Fruit fly (Drosophila melanogaster) whole organism: Measurements from ENCODE around the gene dsb.

Experiments
- CG8478 ChIP-seq: fragments of >200 bp; optimal IDR thresholded peaks from 2 replicates; lab custom pipeline; 2018; ENCODE audit warnings: inconsistent platforms
- Dll ChIP-seq: fragments of >200 bp; optimal IDR thresholded peaks from 2 replicates; lab custom pipeline; 2017
- EcR ChIP-seq, 2 experiments: fragments of >200 bp; optimal IDR thresholded peaks; 2 replicates each; lab custom pipeline; 2017; ENCODE audit warnings: missing biosample characterization in 2 of 2, missing genetic modification characterization in 2 of 2, missing genetic modification reagents in 2 of 2
- pan ChIP-seq: fragments of >200 bp; optimal IDR thresholded peaks from 2 replicates; lab custom pipeline; 2017
- psq ChIP-seq: fragments of >200 bp; optimal IDR thresholded peaks from 2 replicates; lab custom pipeline; 2017
- usp ChIP-seq: fragments of >200 bp; optimal IDR thresholded peaks from 2 replicates; lab custom pipeline; 2017; ENCODE audit warnings: missing biosample characterization, missing genetic modification characterization, mixed read lengths

dsb gene

DNA sequence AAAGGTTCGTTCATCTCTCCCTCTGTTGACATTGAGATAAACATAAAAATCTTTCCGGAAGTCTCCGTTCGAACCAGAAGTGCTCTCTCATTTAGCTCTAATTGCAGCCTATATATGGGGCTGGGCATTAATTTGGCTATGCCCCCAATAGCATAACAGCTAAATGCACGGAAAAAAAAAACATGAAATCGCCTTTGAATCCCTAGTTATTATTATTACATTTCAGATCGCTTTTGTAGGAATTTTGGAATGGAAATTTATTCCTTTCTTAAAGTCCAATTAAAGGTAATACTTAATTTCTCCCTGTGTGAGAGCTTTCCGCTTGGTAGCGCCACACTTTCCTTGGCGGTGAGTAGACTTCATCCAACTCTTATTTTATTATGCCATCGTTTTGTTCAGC lies 3.8 kb downstream of the dsb start:
- no peak for TF ChIP-seq usp
- no peak for TF ChIP-seq EcR (GFP tag; optimal IDR thresholded peaks at IDR 0.05; lab: Kevin White, UChicago)
- no peak for TF ChIP-seq Dll (lab: Kevin White, UChicago)
- TF ChIP-seq pan (lab: Kevin White, UChicago): no peak
- TF ChIP-seq psq: no peak
- TF ChIP-seq CG8478: no peak

DNA sequence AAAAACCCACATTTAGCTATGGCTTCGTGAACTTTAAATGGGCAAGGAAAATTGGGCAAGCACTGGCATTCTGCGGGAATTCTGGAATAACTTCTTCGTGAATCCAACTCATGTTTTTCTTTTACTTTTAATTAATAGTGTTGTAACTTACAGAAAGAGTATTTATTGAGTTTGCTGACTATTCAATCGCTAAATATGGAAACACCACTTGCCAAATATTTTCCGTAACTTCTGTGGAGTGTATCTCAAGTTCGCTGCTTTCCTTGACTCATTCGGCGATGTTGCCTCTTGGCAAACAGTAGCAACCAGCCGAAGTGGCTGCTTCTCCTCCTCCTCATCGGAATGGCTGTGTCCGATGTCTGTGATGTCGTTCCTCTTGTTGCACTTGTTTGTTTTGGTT lies 4.7 kb downstream of the dsb start:
- TF ChIP-seq pan (lab: Kevin White, UChicago) (no peak), CG8478 (no peak), EcR (GFP tag; optimal IDR thresholded peaks at IDR 0.05; lab: Kevin White, UChicago) (no peak), usp (no peak), Dll (lab: Kevin White, UChicago) (no peak), psq (no peak)

DNA sequence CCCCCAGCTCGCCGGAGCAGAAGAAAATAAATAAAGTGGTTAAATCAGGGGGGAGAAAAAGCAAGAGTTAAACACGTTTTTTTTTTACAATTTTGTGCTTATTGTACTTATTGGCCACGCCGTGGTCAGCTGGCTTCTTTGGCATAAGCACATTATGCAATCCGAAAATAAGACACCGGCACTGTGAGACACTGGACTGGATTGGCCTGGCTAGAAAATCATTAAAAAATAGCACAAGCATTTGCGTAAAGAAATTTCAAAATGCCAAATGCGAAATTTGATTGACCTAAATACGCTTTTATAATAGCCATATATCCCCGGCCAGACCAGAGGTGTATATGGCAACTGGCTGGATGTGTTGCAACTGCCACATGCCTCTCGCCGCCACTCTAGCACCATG lies 5.6 kb downstream of the dsb start:
- no peak for TF ChIP-seq CG8478
- TF ChIP-seq EcR (GFP tag; optimal IDR thresholded peaks at IDR 0.05; lab: Kevin White, UChicago): no peak
- TF ChIP-seq usp: no peak
- TF ChIP-seq Dll (lab: Kevin White, UChicago): no peak
- no peak for TF ChIP-seq pan (lab: Kevin White, UChicago)
- no peak for TF ChIP-seq psq

DNA sequence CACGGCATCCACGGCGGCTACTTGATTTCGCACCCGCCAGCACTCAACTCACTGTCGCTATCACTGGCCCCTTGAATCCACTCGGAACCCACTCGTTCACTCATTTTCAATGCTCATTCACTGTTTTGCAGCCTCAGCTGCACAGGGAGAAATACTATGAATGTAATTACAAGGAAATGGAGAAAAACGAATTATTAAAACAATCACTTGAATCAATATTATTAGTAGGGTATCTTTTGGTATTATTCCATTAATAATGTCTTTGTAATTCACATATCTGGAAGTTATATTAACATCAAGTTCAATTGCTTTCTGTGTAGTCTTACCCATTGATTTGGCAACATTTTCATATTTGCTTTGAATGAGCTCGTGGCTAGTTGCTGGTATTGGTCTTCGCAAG lies 9.4 kb downstream of the dsb start:
- TF ChIP-seq Dll (lab: Kevin White, UChicago) (no peak), CG8478 (no peak), usp (no peak), psq (no peak), pan (lab: Kevin White, UChicago) (no peak), EcR (GFP tag; optimal IDR thresholded peaks at IDR 0.05; lab: Kevin White, UChicago) (no peak)

DNA sequence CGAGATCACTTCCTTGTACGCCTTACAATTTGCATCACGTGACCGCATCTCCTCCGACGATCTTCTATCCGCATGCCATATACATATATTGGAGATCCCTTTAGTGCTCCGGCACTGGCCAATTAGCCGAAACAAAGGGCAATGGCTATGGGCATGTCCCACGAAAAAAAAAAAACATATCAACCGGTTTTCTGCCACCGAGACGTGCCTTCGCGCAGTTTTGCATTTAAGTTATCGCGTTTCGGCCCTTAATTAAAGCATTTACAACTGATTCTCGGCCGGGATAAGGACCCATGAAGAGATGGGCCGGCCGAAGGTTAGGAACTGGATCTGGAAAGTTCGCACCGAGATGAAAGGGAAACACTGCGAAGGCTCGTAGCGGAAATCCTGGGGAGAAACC lies 10.4 kb downstream of the dsb start:
- no peak for TF ChIP-seq psq
- TF ChIP-seq CG8478: no peak
- no peak for TF ChIP-seq pan (lab: Kevin White, UChicago)
- TF ChIP-seq EcR (GFP tag; optimal IDR thresholded peaks at IDR 0.05; lab: Kevin White, UChicago): no peak
- TF ChIP-seq Dll (lab: Kevin White, UChicago): peak; percentile 13

DNA sequence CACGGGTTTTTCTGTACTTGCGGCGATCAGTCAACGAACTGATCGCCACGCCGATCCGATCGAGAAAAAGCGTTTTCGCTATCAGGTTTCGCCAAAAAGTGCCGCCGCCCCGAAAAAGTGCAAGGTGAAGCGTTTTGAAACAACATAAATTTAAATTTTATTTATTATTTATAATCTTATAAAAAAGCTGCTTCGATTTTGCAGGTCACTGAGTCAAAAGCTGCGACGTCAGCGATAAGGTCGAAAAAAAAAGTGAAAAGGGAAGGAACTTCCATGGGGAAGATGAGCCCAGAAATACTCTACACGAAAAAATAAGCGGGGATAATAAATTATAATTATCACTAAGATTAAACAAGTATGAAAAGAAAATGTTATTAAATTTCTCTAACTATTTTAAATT lies 12.3 kb downstream of the dsb start:
- TF ChIP-seq CG8478 (no peak), usp (no peak), pan (lab: Kevin White, UChicago) (no peak), psq (no peak), EcR (GFP tag; optimal IDR thresholded peaks at IDR 0.05; lab: Kevin White, UChicago) (no peak), Dll (lab: Kevin White, UChicago) (no peak)

DNA sequence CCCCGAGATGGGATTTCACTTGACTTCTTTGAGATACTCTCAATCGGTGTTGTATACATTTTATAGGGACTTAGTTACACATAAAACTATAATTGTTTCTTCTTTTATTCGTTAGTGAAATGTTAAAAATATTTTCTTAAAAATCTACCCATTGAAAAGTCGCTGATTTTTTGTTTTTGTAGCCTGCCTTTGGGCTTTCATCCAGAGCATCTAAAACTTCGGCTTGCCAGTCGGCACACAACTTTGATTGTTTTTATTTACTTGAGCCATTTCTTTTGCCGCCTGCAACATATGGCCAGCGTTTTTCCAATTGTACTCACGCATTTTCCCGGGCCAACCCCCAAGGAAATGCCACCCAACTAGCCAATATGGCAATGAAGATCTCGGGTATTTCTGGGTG lies 18.1 kb downstream of the dsb start:
- no peak for TF ChIP-seq Dll (lab: Kevin White, UChicago)
- TF ChIP-seq EcR (GFP tag; optimal IDR thresholded peaks at IDR 0.05; lab: Kevin White, UChicago): no peak

DNA sequence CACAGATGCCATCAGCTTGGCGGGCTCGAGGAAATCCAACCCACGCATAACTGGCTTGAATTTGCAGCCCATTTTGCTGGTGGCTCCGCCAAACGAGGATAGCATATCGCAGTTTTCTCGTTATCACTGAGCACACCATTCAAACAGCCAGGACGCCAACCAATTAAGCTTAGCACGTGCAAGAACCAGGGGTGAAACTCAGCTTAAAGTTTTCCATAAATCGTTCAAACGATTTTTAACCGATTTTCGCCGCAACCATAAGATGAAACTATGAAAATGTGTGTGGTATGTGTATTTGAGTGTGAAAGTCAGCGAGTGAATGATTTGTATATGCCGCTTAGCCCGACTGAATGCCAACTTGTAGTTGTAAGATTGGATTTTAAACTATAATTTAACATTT lies 19.1 kb downstream of the dsb start:
- TF ChIP-seq EcR (GFP tag; optimal IDR thresholded peaks at IDR 0.05; lab: Kevin White, UChicago): no peak
- peak; percentile 36 for TF ChIP-seq CG8478
- no peak for TF ChIP-seq psq
- TF ChIP-seq pan (lab: Kevin White, UChicago): no peak
- no peak for TF ChIP-seq usp

DNA sequence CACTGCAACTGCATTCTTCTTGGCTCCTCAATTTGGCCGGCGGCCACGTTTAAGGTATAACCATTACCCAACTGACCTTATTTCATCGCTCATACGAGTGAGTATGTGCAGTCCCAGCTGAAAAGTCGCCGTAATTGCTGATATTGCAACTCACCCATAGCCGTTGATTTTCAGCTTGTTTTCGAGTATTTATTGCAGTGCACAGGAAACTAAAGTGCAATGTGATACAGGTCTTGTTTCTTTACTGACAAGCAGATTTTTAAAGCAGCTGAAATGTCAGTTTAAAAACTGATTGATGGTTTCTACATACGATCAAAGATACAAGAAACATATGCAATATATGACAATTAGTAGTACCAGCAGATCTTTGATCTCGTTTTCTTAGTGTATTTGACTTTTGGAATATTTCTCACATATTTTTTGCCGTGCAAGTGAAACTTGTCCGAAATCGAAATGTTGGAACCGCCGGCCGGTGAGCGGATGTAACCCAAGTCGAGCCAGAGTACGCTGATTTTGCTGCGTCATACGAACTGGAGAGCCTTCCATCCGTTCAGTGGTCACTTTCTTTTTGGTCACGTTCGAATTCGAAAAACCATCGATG lies 22.0 kb downstream of the dsb start:
- TF ChIP-seq Dll (lab: Kevin White, UChicago) (no peak), psq (no peak), pan (lab: Kevin White, UChicago) (no peak), usp (no peak), CG8478 (no peak), EcR (GFP tag; optimal IDR thresholded peaks at IDR 0.05; lab: Kevin White, UChicago) (no peak)

DNA sequence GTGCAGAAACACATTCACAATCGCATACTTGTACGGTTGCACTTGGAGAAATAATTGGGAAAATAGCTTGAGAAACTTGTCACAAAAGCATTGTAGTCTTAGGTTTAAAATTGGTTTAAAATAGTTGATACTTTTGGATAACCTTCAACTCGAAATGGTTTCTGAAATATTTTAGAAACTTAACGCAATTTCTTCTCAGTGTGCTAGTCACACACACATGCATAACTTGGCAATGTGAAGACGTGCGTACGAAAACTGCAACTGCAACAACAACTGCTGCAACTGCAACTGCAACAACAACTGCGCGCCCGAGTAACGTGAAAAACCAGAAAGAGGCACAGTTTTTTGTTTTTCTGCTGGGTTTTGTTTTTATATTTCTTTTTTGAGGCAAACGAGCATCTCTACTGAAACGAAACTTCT lies 23.9 kb downstream of the dsb start:
- TF ChIP-seq usp: no peak
- TF ChIP-seq Dll (lab: Kevin White, UChicago): no peak
- no peak for TF ChIP-seq pan (lab: Kevin White, UChicago)
- no peak for TF ChIP-seq psq
- no peak for TF ChIP-seq CG8478
- no peak for TF ChIP-seq EcR (GFP tag; optimal IDR thresholded peaks at IDR 0.05; lab: Kevin White, UChicago)

DNA sequence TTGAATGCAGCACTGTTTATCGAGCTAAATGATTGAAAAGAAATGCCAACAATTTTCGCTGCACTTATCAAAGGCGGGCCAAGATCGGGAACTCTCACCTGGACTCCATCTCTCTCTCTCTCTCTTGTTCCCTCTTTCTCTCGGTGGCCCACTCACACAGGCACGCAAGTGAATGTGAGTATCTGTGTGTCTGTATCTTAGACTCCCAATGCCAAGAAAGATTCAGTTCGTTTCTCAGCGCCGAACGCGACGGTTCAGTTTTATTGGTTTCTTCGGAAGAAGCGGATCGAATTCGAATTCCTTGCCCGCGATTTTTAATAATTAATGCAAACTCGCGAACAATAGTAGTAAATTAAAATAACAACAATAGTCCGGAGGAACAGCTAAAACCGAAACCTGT lies 24.6 kb downstream of the dsb start, which contains the start of gene Tmhs:
Tmhs (plus strand) TSS at position 222 of the 400 bp plus-strand sequence.
- TF ChIP-seq usp (no peak), Dll (lab: Kevin White, UChicago) (no peak), EcR (GFP tag; optimal IDR thresholded peaks at IDR 0.05; lab: Kevin White, UChicago) (no peak), CG8478 (no peak), pan (lab: Kevin White, UChicago) (no peak), psq (no peak)

DNA sequence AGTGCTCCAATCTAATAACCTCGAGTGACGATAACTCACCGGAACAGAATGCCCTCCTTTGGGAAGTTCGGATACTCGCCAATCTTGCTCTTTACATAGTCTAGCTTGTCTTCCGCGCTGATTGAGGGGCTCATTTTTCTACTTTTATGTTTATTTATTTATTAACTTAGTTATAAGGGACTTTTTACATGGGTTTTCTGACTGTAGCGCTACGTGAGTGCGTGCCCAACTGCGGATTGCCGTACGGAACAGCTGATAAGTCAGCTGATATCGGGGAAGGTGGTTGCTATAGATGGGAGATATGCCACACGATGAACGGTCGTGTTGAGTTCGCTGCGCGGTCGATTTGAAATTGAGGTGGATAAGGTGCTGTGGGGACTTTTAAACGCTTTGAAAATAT lies 25.3 kb downstream of the dsb start, which contains the start of gene Aprt:
Aprt (minus strand) TSS at position 368 of the 400 bp plus-strand sequence.
- TF ChIP-seq pan (lab: Kevin White, UChicago) (no peak), CG8478 (no peak), Dll (lab: Kevin White, UChicago) (no peak), psq (no peak), EcR (GFP tag; optimal IDR thresholded peaks at IDR 0.05; lab: Kevin White, UChicago) (no peak), usp (no peak)

DNA sequence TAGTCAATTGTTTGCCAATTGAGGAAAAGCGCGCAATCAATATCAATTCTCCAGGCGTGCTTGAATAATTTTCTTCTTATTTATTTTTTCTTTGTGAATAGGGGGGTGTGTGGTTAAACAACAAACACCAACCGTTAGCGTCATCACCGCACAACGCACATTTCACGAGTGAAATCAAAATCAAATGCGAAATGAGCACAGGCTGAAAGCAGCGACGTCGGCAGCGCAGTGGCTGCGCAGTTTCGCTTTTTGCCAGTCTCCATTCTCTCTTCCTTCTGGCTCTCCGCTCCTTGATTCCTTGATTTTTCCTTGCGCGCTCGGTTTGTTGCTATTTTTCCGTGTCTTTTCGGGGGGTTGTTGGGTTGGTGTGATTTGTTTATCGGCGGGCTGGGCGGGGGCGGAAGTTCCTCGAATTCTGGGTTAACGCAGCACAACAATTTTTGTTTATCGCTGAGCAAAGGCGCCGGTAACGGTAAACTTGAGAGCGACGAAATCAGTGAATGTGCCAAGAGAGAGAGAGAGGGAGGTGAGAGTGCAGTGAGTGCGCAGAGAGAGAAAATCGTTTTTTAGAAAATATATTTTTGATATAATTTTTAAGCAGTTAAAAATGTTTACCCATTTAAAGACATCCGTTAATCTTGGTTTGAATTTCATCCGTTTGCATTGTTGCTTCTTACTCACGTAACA lies 27.0 kb downstream of the dsb start, which contains the start of gene CG13937:
CG13937 (minus strand) TSS at position 174 of the 687 bp plus-strand sequence.
- TF ChIP-seq psq (no peak), CG8478 (no peak), EcR (GFP tag; optimal IDR thresholded peaks at IDR 0.05; lab: Kevin White, UChicago) (no peak), usp (no peak), pan (lab: Kevin White, UChicago) (no peak), Dll (lab: Kevin White, UChicago) (no peak)
